Worm (Caenorhabditis elegans): ENCODE data around the gene zyg-12.

- TF ChIP-seq flt-1 (GFP tag; IDR thresholded peaks at IDR 0.05) (no peak), tab-1 (GFP tag; IDR thresholded peaks at IDR 0.05) (no peak), cog-1 (tag; optimal IDR thresholded peaks at IDR 0.05) (no peak), ztf-23 (GFP tag; IDR thresholded peaks at IDR 0.05) (no peak), T22C8.4 (GFP tag; IDR thresholded peaks at IDR 0.05) (no peak), ref-1 (GFP tag; conservative IDR thresholded peaks at IDR 0.05) (no peak), med-1 (GFP tag; optimal IDR thresholded peaks at IDR 0.05; ENCODE audit: insufficient read depth) (no peak)
Measured at ce11 chrII:4904778-4905177, 44.9 kb upstream of the zyg-12 start, which contains the start of gene btbd-10.

All from whole organism, midembryonic.